Worm (Caenorhabditis elegans): ENCODE measurements around the gene F22B3.7.
"Not testable (repeated sequence)": the region's sequence is repeated elsewhere in the genome, so short reads cannot be mapped to it uniquely, and the experiment has no call there.

DNA sequence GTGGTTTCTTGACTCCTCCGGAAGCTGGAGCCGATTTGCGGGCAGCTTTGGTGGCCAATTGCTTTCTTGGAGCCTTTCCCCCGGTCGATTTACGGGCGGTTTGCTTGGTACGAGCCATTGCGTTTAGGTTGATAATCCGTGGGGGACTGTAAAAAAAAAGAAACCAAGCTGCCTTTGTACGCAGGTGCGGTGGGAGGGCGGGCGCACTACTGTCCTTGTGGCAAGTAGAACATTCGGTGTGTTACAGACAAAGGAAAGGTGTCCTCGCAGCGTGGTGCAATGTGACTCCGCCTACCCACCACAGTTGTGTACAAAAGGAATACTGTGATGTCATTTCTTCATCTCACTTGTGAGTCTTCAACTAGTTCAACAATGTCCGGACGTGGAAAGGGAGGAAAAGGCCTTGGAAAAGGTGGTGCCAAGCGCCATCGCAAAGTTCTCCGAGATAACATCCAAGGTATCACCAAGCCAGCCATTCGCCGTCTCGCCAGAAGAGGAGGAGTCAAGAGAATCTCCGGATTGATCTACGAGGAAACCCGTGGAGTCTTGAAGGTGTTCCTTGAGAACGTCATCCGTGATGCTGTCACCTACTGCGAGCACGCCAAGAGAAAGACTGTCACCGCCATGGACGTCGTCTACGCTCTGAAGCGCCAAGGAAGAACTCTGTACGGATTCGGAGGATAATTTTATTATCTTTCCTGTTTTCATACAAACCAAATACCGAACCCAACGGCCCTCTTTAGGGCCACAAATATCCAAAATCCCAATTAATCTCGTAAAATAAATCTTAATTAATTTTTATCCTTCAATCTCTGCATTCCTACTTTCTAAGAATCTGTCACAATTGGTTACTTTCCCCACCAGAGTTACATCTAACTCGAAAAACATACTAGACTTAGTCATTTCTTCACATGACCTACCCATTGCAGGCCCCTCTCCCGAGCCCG lies 14.6 kb downstream of the F22B3.7 start, which contains the start of the genes his-63 and his-64:
- not testable (repeated sequence) for TF ChIP-seq unc-39 (tag; optimal IDR thresholded peaks at IDR 0.05); ama-1 (optimal IDR thresholded peaks at IDR 0.05); unc-55 (GFP tag; optimal IDR thresholded peaks at IDR 0.05); Y55F3AM.14 (GFP tag; optimal IDR thresholded peaks at IDR 0.05); snpc-4 (tag; optimal IDR thresholded peaks at IDR 0.05)

All from whole organism, L2 larva.